Worm (Caenorhabditis elegans) whole organism, L4 larva: ENCODE data around the gene srg-38.
A peak's percentile ranks its signal among the peaks of the same experiment; 100 is the strongest.

Experiments
- D1046.2 ChIP-seq: fragments of 200-800 bp; sonication (Bioruptor generic); IDR thresholded peaks from 2 replicates; pipeline ENCODE4 v1.3.6; 2022; ENCODE audit warnings: missing genetic modification characterization, missing compliant biosample characterization
- F10B5.3 ChIP-seq: sonication (generic microtip); optimal IDR thresholded peaks from 2 replicates; lab custom pipeline; 2016; ENCODE audit warnings: mild to moderate bottlenecking, missing genetic modification characterization, missing compliant biosample characterization
- F49E8.2 ChIP-seq: sonication (generic microtip); optimal IDR thresholded peaks from 2 replicates; lab custom pipeline; 2016; ENCODE audit warnings: missing compliant biosample characterization, mild to moderate bottlenecking, missing genetic modification characterization, borderline replicate concordance
- R02D3.7 ChIP-seq: fragments of 150-350 bp; sonication (generic microtip); optimal IDR thresholded peaks from 3 replicates; lab custom pipeline; 2014; ENCODE audit warnings: missing biosample characterization, missing genetic modification characterization
- Y48G9A.11 ChIP-seq: fragments of 200-800 bp; sonication (Bioruptor generic); IDR thresholded peaks from 2 replicates; pipeline ENCODE4 v1.3.6; 2022; ENCODE audit warnings: missing genetic modification reagents, missing genetic modification characterization, missing compliant biosample characterization
- Y75B8A.6 ChIP-seq: fragments of 200-800 bp; sonication (Bioruptor generic); IDR thresholded peaks from 2 replicates; pipeline ENCODE4 v1.3.6; 2022; ENCODE audit warnings: missing genetic modification reagents, missing genetic modification characterization, missing compliant biosample characterization
- arid-1 ChIP-seq: fragments of 200-800 bp; sonication (Bioruptor generic); conservative IDR thresholded peaks from 2 replicates; pipeline ENCODE4 v1.3.6; 2022; ENCODE audit warnings: missing genetic modification reagents, missing genetic modification characterization, missing compliant biosample characterization
- ceh-28 ChIP-seq: fragments of 150-350 bp; optimal IDR thresholded peaks from 2 replicates; lab custom pipeline; 2014; ENCODE audit warnings: missing biosample characterization, missing genetic modification reagents, missing genetic modification characterization
- ceh-44 ChIP-seq: fragments of 200-800 bp; sonication (Bioruptor generic); IDR thresholded peaks from 2 replicates; pipeline ENCODE4 v1.3.6; 2022; ENCODE audit warnings: missing genetic modification reagents, missing genetic modification characterization, missing compliant biosample characterization
- ctbp-1 ChIP-seq: fragments of 200-800 bp; sonication (Bioruptor generic); IDR thresholded peaks from 2 replicates; pipeline ENCODE4 v1.3.6; 2022; ENCODE audit warnings: missing genetic modification reagents, missing genetic modification characterization, missing compliant biosample characterization
- daf-16 ChIP-seq, 3 experiments: sonication (generic microtip); optimal IDR thresholded peaks; 2 replicates each; lab custom pipeline; 2016 to 2017; ENCODE audit warnings: missing genetic modification characterization in 3 of 3, missing genetic modification reagents in 3 of 3, mild to moderate bottlenecking in 2 of 3, missing compliant biosample characterization in 2 of 3, missing biosample characterization in 1 of 3, moderate library complexity in 1 of 3
- daf-19 ChIP-seq: fragments of 200-800 bp; sonication (Bioruptor generic); conservative IDR thresholded peaks from 2 replicates; pipeline ENCODE4 v1.3.6; 2022; ENCODE audit warnings: missing genetic modification characterization, missing compliant biosample characterization
- dmd-6 ChIP-seq: fragments of 200-800 bp; sonication (Bioruptor generic); IDR thresholded peaks from 2 replicates; pipeline ENCODE4 v1.3.6; 2022; ENCODE audit warnings: missing genetic modification reagents, missing genetic modification characterization, missing compliant biosample characterization
- duxl-1 ChIP-seq: sonication (generic microtip); optimal IDR thresholded peaks from 2 replicates; lab custom pipeline; 2016; ENCODE audit warnings: mild to moderate bottlenecking, missing genetic modification characterization, moderate library complexity, missing compliant biosample characterization; ENCODE audit not compliant: poor library complexity
- dve-1 ChIP-seq: sonication (generic microtip); optimal IDR thresholded peaks from 2 replicates; lab custom pipeline; 2017; ENCODE audit warnings: antibody characterized with exemption, mild to moderate bottlenecking, missing genetic modification characterization, missing compliant biosample characterization; ENCODE audit not compliant: insufficient read depth
- fkh-10 ChIP-seq: fragments of 150-350 bp; optimal IDR thresholded peaks from 2 replicates; lab custom pipeline; 2014; ENCODE audit warnings: missing biosample characterization, missing genetic modification reagents, missing genetic modification characterization
- gei-8 ChIP-seq: fragments of 200-800 bp; sonication (Bioruptor generic); optimal IDR thresholded peaks from 2 replicates; lab custom pipeline; 2018; ENCODE audit warnings: mild to moderate bottlenecking, missing genetic modification characterization, missing compliant biosample characterization
- hlh-11 ChIP-seq: fragments of 200-800 bp; sonication (Bioruptor generic); optimal IDR thresholded peaks from 2 replicates; lab custom pipeline; 2018; ENCODE audit warnings: mild to moderate bottlenecking, missing genetic modification characterization, missing compliant biosample characterization
- hlh-30 ChIP-seq: sonication (generic microtip); optimal IDR thresholded peaks from 2 replicates; lab custom pipeline; 2017; ENCODE audit warnings: antibody characterized with exemption, mild to moderate bottlenecking, missing genetic modification characterization, missing compliant biosample characterization; ENCODE audit not compliant: insufficient read depth
- jun-1 ChIP-seq: fragments of 150-350 bp; optimal IDR thresholded peaks from 2 replicates; lab custom pipeline; 2014; ENCODE audit warnings: missing biosample characterization, missing genetic modification reagents, missing genetic modification characterization
- lim-7 ChIP-seq: fragments of 200-800 bp; sonication (Bioruptor generic); IDR thresholded peaks from 2 replicates; pipeline ENCODE4 v1.3.6; 2022; ENCODE audit warnings: missing genetic modification characterization, missing compliant biosample characterization
- lin-38 ChIP-seq: fragments of 200-800 bp; sonication (Bioruptor generic); IDR thresholded peaks from 2 replicates; pipeline ENCODE4 v1.3.6; 2022; ENCODE audit warnings: missing genetic modification reagents, missing genetic modification characterization, missing compliant biosample characterization
- madf-5 ChIP-seq, 2 experiments: fragments of 200-800 bp; sonication (Bioruptor generic); IDR thresholded peaks; 2 replicates each; pipeline ENCODE4 v1.3.6; 2022; ENCODE audit warnings: missing compliant biosample characterization in 2 of 2, missing genetic modification characterization in 2 of 2
- madf-9 ChIP-seq: fragments of 200-800 bp; sonication (Bioruptor generic); conservative IDR thresholded peaks from 2 replicates; pipeline ENCODE4 v1.3.6; 2022; ENCODE audit warnings: missing genetic modification reagents, missing genetic modification characterization, missing compliant biosample characterization
- mep-1 ChIP-seq: fragments of 150-350 bp; sonication (generic microtip); optimal IDR thresholded peaks from 3 replicates; lab custom pipeline; 2014; ENCODE audit warnings: missing biosample characterization, missing genetic modification characterization
- mes-2 ChIP-seq: sonication (generic microtip); optimal IDR thresholded peaks from 2 replicates; lab custom pipeline; 2016; ENCODE audit warnings: missing genotype, mild to moderate bottlenecking, missing genetic modification characterization, missing compliant biosample characterization; ENCODE audit not compliant: poor library complexity, severe bottlenecking
- mxl-3 ChIP-seq: fragments of 200-800 bp; sonication (Bioruptor generic); optimal IDR thresholded peaks from 2 replicates; lab custom pipeline; 2018; ENCODE audit warnings: mild to moderate bottlenecking, missing genetic modification characterization, missing compliant biosample characterization
- nhr-102 ChIP-seq: sonication (generic microtip); optimal IDR thresholded peaks from 2 replicates; lab custom pipeline; 2016; ENCODE audit warnings: mild to moderate bottlenecking, missing genetic modification characterization, moderate library complexity, missing compliant biosample characterization
- nhr-111 ChIP-seq: fragments of 200-800 bp; sonication (Bioruptor generic); optimal IDR thresholded peaks from 2 replicates; lab custom pipeline; 2018; ENCODE audit warnings: mild to moderate bottlenecking, missing genetic modification characterization, missing compliant biosample characterization
- nhr-28 ChIP-seq: fragments of 150-350 bp; optimal IDR thresholded peaks from 2 replicates; lab custom pipeline; 2014; ENCODE audit warnings: missing biosample characterization, missing genetic modification characterization
- nhr-41 ChIP-seq: fragments of 200-800 bp; sonication (Bioruptor generic); IDR thresholded peaks from 2 replicates; pipeline ENCODE4 v1.3.6; 2022; ENCODE audit warnings: missing genetic modification reagents, missing genetic modification characterization, missing compliant biosample characterization
- nhr-42 ChIP-seq: fragments of 200-800 bp; sonication (Bioruptor generic); IDR thresholded peaks from 2 replicates; pipeline ENCODE4 v1.3.6; 2022; ENCODE audit warnings: missing genetic modification characterization, missing compliant biosample characterization
- nhr-48 ChIP-seq: sonication (generic microtip); optimal IDR thresholded peaks from 2 replicates; lab custom pipeline; 2016; ENCODE audit warnings: mild to moderate bottlenecking, missing genetic modification characterization, missing compliant biosample characterization
- php-3 ChIP-seq: fragments of 200-800 bp; sonication (Bioruptor generic); IDR thresholded peaks from 2 replicates; pipeline ENCODE4 v1.3.6; 2022; ENCODE audit warnings: missing genetic modification reagents, missing genetic modification characterization, missing compliant biosample characterization
- pqm-1 ChIP-seq: sonication (generic microtip); optimal IDR thresholded peaks from 2 replicates; lab custom pipeline; 2017; ENCODE audit warnings: missing biosample characterization, missing genetic modification characterization
- rbr-2 ChIP-seq: sonication (generic microtip); optimal IDR thresholded peaks from 2 replicates; lab custom pipeline; 2016; ENCODE audit warnings: missing genotype, missing genetic modification characterization, missing compliant biosample characterization
- saeg-2 ChIP-seq: fragments of 200-800 bp; sonication (Bioruptor generic); IDR thresholded peaks from 2 replicates; pipeline ENCODE4 v1.3.6; 2022; ENCODE audit warnings: missing genetic modification reagents, missing genetic modification characterization, missing compliant biosample characterization
- snpc-1.2 ChIP-seq: fragments of 200-800 bp; sonication (Bioruptor generic); IDR thresholded peaks from 2 replicates; pipeline ENCODE4 v1.3.6; 2022; ENCODE audit warnings: missing genetic modification reagents, missing genetic modification characterization, missing compliant biosample characterization
- spr-1 ChIP-seq: sonication (generic microtip); optimal IDR thresholded peaks from 2 replicates; lab custom pipeline; 2016; ENCODE audit warnings: mild to moderate bottlenecking, missing genetic modification characterization, missing compliant biosample characterization
- tra-1 ChIP-seq: fragments of 200-800 bp; sonication (Bioruptor generic); IDR thresholded peaks from 2 replicates; pipeline ENCODE4 v1.3.6; 2022; ENCODE audit warnings: missing genetic modification reagents, missing genetic modification characterization, missing compliant biosample characterization
- unc-130 ChIP-seq: sonication (generic microtip); optimal IDR thresholded peaks from 2 replicates; lab custom pipeline; 2016; ENCODE audit warnings: missing genetic modification reagents, missing genetic modification characterization, missing compliant biosample characterization
- vab-7 ChIP-seq: fragments of 200-800 bp; sonication (Bioruptor generic); IDR thresholded peaks from 2 replicates; pipeline ENCODE4 v1.3.6; 2022; ENCODE audit warnings: missing genetic modification reagents, missing genetic modification characterization, missing compliant biosample characterization
- zip-2 ChIP-seq: fragments of 150-350 bp; optimal IDR thresholded peaks from 2 replicates; lab custom pipeline; 2014; ENCODE audit warnings: missing biosample characterization, missing genetic modification characterization

srg-38 gene

DNA sequence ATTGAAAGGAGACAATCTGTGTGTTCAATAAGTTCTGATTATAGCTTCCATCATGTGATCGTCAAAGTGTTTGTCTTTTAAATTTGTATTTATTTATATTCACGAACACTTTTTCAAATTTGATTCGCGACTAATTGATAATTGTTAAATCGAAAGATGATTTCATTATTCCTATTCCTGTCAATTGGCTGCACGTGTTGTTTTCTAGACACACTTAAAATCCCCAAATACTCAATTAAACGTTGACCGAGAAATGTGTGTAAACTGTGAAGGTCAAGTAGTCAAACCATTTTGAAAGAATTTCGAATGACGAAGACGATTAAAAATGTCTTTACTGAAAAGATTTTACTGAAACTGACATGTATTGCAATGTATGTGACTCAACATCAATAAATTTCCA lies 25.5 kb upstream of the srg-38 start:
- TF ChIP-seq spr-1 (no peak), pqm-1 (tag; lab: Kevin White, UChicago) (no peak), hlh-11 (no peak), D1046.2 (GFP tag; lab: Robert Waterston, UW) (no peak), jun-1 (tag; lab: Kevin White, UChicago) (no peak), fkh-10 (GFP tag; lab: Kevin White, UChicago) (no peak), tra-1 (GFP tag; lab: Robert Waterston, UW) (no peak), lim-7 (GFP tag; lab: Robert Waterston, UW) (no peak), R02D3.7 (no peak), nhr-111 (GFP tag; lab: Kevin White, UChicago) (no peak), gei-8 (GFP tag; lab: Kevin White, UChicago) (no peak)

- no peak for TF ChIP-seq vab-7 (GFP tag; lab: Robert Waterston, UW)
- TF ChIP-seq daf-19 (GFP tag; lab: Robert Waterston, UW): no peak
- no peak for TF ChIP-seq ceh-28 (tag; lab: Kevin White, UChicago)
- TF ChIP-seq nhr-28 (tag; lab: Kevin White, UChicago): no peak
- no peak for TF ChIP-seq madf-9 (GFP tag; lab: Robert Waterston, UW)
- no peak for TF ChIP-seq nhr-42 (GFP tag; lab: Robert Waterston, UW)
- TF ChIP-seq Y75B8A.6 (GFP tag; lab: Robert Waterston, UW): no peak
- no peak for TF ChIP-seq ctbp-1 (GFP tag; lab: Robert Waterston, UW)
- no peak for TF ChIP-seq pqm-1 (tag; lab: Kevin White, UChicago)
These were observed 22.1 kb upstream of the srg-38 start, which contains the start of gene gpa-1 for ce11 chrV:11177577-11177976. Gene gpa-1, minus strand, starts transcription at chrV:11177677.

- TF ChIP-seq F49E8.2 (tag; lab: Kevin White, UChicago): peak; percentile 84
- TF ChIP-seq mep-1: peak; percentile 50
- TF ChIP-seq nhr-41: 0 out of 2 replicates have a peak, but pooled peaks have one; percentile 7
- TF ChIP-seq duxl-1 (tag; lab: Kevin White, UChicago): peak; percentile 70
- TF ChIP-seq mxl-3 (GFP tag; lab: Kevin White, UChicago): peak; percentile 63
- peak; percentile 85 for TF ChIP-seq arid-1 (GFP tag; lab: Robert Waterston, UW)
- peak; percentile 81 for TF ChIP-seq hlh-11
- TF ChIP-seq pqm-1 (tag; lab: Kevin White, UChicago): peak; percentile 3
- TF ChIP-seq tra-1 (GFP tag; lab: Robert Waterston, UW): 0 out of 2 replicates have a peak, but pooled peaks have one; percentile 26
- TF ChIP-seq zip-2 (tag; lab: Kevin White, UChicago): peak; percentile 26
- TF ChIP-seq nhr-48 (tag; lab: Kevin White, UChicago): peak; percentile 58
- 0 out of 4 replicates have a peak, but pooled peaks of 1 of the 2 experiments have one; percentile 30 for TF ChIP-seq madf-5 (GFP tag; IDR thresholded peaks at IDR 0.05; lab: Robert Waterston, UW)
- TF ChIP-seq nhr-102: peak; percentile 76
- peak; percentile 83 for TF ChIP-seq dmd-6 (GFP tag; lab: Robert Waterston, UW)
- peak; percentile 30 to 33 for TF ChIP-seq daf-16 (GFP tag; optimal IDR thresholded peaks at IDR 0.05; lab: Kevin White, UChicago)
- peak; percentile 62 for TF ChIP-seq daf-16 (tag; optimal IDR thresholded peaks at IDR 0.05; lab: Kevin White, UChicago)
- TF ChIP-seq hlh-30 (tag; lab: Kevin White, UChicago): peak; percentile 46
- TF ChIP-seq php-3 (GFP tag; lab: Robert Waterston, UW): peak; percentile 60
- 0 out of 2 replicates have a peak, but pooled peaks have one; percentile 37 for TF ChIP-seq saeg-2 (GFP tag; lab: Robert Waterston, UW)
- TF ChIP-seq snpc-1.2: peak; percentile 92
- TF ChIP-seq lin-38 (GFP tag; lab: Robert Waterston, UW): peak; percentile 72
- peak; percentile 60 for TF ChIP-seq Y48G9A.11 (GFP tag; lab: Robert Waterston, UW)
- TF ChIP-seq rbr-2 (tag; lab: Kevin White, UChicago): peak; percentile 27
- TF ChIP-seq spr-1: peak; percentile 48
- peak; percentile 35 for TF ChIP-seq F10B5.3 (tag; lab: Kevin White, UChicago)
- peak; percentile 19 for TF ChIP-seq unc-130 (GFP tag; lab: Kevin White, UChicago)
- peak; percentile 77 for TF ChIP-seq mes-2
- TF ChIP-seq dve-1: peak; percentile 70
- TF ChIP-seq ceh-44 (GFP tag; lab: Robert Waterston, UW): peak; percentile 81
These were observed 21.3 kb upstream of the srg-38 start for ce11 chrV:11176693-11177304.
